Worm (Caenorhabditis elegans) whole organism, young adult: ENCODE data around the gene plpp-1.3.

Source experiments
- F52B5.7 ChIP-seq: sonication (generic microtip); optimal IDR thresholded peaks from 2 replicates; lab custom pipeline; 2016; ENCODE audit warnings: mild to moderate bottlenecking, missing genetic modification characterization, missing compliant biosample characterization
- akir-1 ChIP-seq: fragments of 200-800 bp; sonication (Bioruptor generic); optimal IDR thresholded peaks from 2 replicates; lab custom pipeline; 2018; ENCODE audit warnings: mild to moderate bottlenecking, missing genetic modification characterization, moderate library complexity, missing compliant biosample characterization
- ama-1 ChIP-seq, 3 experiments: fragments of 150-350 bp in 1 of 3; sonication (generic microtip) in 2 of 3; optimal IDR thresholded peaks; 2 replicates each; lab custom pipeline; 2014 to 2018; ENCODE audit warnings: missing biosample characterization in 2 of 3, missing genetic modification characterization in 2 of 3, missing genetic modification reagents in 2 of 3
- bed-2 ChIP-seq: fragments of 200-800 bp; sonication (Bioruptor generic); IDR thresholded peaks from 2 replicates; pipeline ENCODE4 v1.3.6; 2022; ENCODE audit warnings: missing genetic modification reagents, missing genetic modification characterization, missing compliant biosample characterization
- cebp-2 ChIP-seq: fragments of 200-800 bp; sonication (Bioruptor generic); IDR thresholded peaks from 2 replicates; pipeline ENCODE4 v1.3.6; 2022; ENCODE audit warnings: missing genetic modification characterization, missing compliant biosample characterization
- ceh-100 ChIP-seq: fragments of 200-800 bp; sonication (Bioruptor generic); IDR thresholded peaks from 2 replicates; pipeline ENCODE4 v1.3.6; 2022; ENCODE audit warnings: missing genetic modification reagents, missing genetic modification characterization, missing compliant biosample characterization
- ets-4 ChIP-seq: fragments of 200-800 bp; sonication (Bioruptor generic); optimal IDR thresholded peaks from 2 replicates; lab custom pipeline; 2018; ENCODE audit warnings: mild to moderate bottlenecking, missing genetic modification characterization, missing compliant biosample characterization
- lin-40 ChIP-seq: sonication (generic microtip); optimal IDR thresholded peaks from 2 replicates; lab custom pipeline; 2016; ENCODE audit warnings: missing genetic modification characterization, mild to moderate bottlenecking, missing compliant biosample characterization, missing genotype, missing genetic modification reagents
- nhr-179 ChIP-seq: sonication (generic microtip); optimal IDR thresholded peaks from 2 replicates; lab custom pipeline; 2016; ENCODE audit warnings: mild to moderate bottlenecking, missing genetic modification characterization, missing compliant biosample characterization
- tbp1 ChIP-seq: fragments of 200-800 bp; sonication (Bioruptor generic); optimal IDR thresholded peaks from 2 replicates; lab custom pipeline; 2018; ENCODE audit warnings: mild to moderate bottlenecking, missing genetic modification characterization, missing compliant biosample characterization
- tbx-9 ChIP-seq: sonication (generic microtip); optimal IDR thresholded peaks from 2 replicates; lab custom pipeline; 2016; ENCODE audit warnings: borderline replicate concordance, missing genetic modification characterization, inconsistent platforms, missing compliant biosample characterization
- unc-62 ChIP-seq: fragments of 150-350 bp; optimal IDR thresholded peaks from 2 replicates; lab custom pipeline; 2014; ENCODE audit warnings: missing biosample characterization, missing genetic modification reagents, missing genetic modification characterization
- xnd-1 ChIP-seq: sonication (generic microtip); optimal IDR thresholded peaks from 2 replicates; lab custom pipeline; 2016; ENCODE audit warnings: missing genotype, missing genetic modification reagents, missing genetic modification characterization, missing compliant biosample characterization

ce11 chrX:10694248-10694647 lies 864 bp upstream of the plpp-1.3 start:
- TF ChIP-seq cebp-2 (GFP tag; lab: Robert Waterston, UW) (no peak), ets-4 (GFP tag; lab: Kevin White, UChicago) (no peak), ceh-100 (GFP tag; lab: Robert Waterston, UW) (no peak), F52B5.7 (tag; lab: Kevin White, UChicago) (no peak), ama-1 (optimal IDR thresholded peaks at IDR 0.05; lab: Kevin White, UChicago) (no peak), ama-1 (GFP tag; optimal IDR thresholded peaks at IDR 0.05; lab: Kevin White, UChicago) (no peak), bed-2 (GFP tag; lab: Robert Waterston, UW) (no peak), tbp1 (GFP tag; lab: Kevin White, UChicago) (no peak), akir-1 (GFP tag; lab: Kevin White, UChicago) (no peak), xnd-1 (tag; lab: Kevin White, UChicago) (no peak), lin-40 (tag; lab: Kevin White, UChicago) (no peak), unc-62 (GFP tag; lab: Kevin White, UChicago) (no peak), tbx-9 (no peak), nhr-179 (tag; lab: Kevin White, UChicago) (no peak)
